Fruit fly (Drosophila melanogaster): Measurements from ENCODE around the gene drl.

The drl gene

dm6 chr2L:19208874-19209273 is 18.7 kb downstream of the drl start:
- TF ChIP-seq usp (GFP tag; optimal IDR thresholded peaks at IDR 0.05) (no peak), psq (optimal IDR thresholded peaks at IDR 0.05) (no peak), CG8478 (optimal IDR thresholded peaks at IDR 0.05) (no peak), EcR (GFP tag; optimal IDR thresholded peaks at IDR 0.05) (no peak), Dll (optimal IDR thresholded peaks at IDR 0.05) (no peak), pan (optimal IDR thresholded peaks at IDR 0.05) (no peak)

dm6 chr2L:19212401-19212800 is 22.3 kb downstream of the drl start:
- TF ChIP-seq CG8478 (optimal IDR thresholded peaks at IDR 0.05) (no peak), Dll (optimal IDR thresholded peaks at IDR 0.05) (no peak), pan (optimal IDR thresholded peaks at IDR 0.05) (no peak), EcR (GFP tag; optimal IDR thresholded peaks at IDR 0.05) (no peak), usp (GFP tag; optimal IDR thresholded peaks at IDR 0.05) (no peak), psq (optimal IDR thresholded peaks at IDR 0.05) (no peak)

- TF ChIP-seq EcR (GFP tag; optimal IDR thresholded peaks at IDR 0.05) (no peak), Dll (optimal IDR thresholded peaks at IDR 0.05) (no peak), CG8478 (optimal IDR thresholded peaks at IDR 0.05) (no peak), psq (optimal IDR thresholded peaks at IDR 0.05) (no peak), usp (GFP tag; optimal IDR thresholded peaks at IDR 0.05) (no peak), pan (optimal IDR thresholded peaks at IDR 0.05) (no peak)
Observed at dm6 chr2L:19217933-19218332, 27.8 kb downstream of the drl start.

dm6 chr2L:19219473-19219872 is 29.3 kb downstream of the drl start:
- TF ChIP-seq pan (optimal IDR thresholded peaks at IDR 0.05) (no peak), usp (GFP tag; optimal IDR thresholded peaks at IDR 0.05) (no peak), psq (optimal IDR thresholded peaks at IDR 0.05) (no peak)

- TF ChIP-seq psq (optimal IDR thresholded peaks at IDR 0.05) (no peak), usp (GFP tag; optimal IDR thresholded peaks at IDR 0.05) (no peak), CG8478 (optimal IDR thresholded peaks at IDR 0.05) (no peak), pan (optimal IDR thresholded peaks at IDR 0.05) (no peak), EcR (GFP tag; optimal IDR thresholded peaks at IDR 0.05) (no peak), Dll (optimal IDR thresholded peaks at IDR 0.05) (no peak)
Observed at dm6 chr2L:19220036-19220612, 30.0 kb downstream of the drl start.

- TF ChIP-seq usp (GFP tag; optimal IDR thresholded peaks at IDR 0.05) = no peak
- no peak for TF ChIP-seq psq (optimal IDR thresholded peaks at IDR 0.05)
- TF ChIP-seq pan (optimal IDR thresholded peaks at IDR 0.05) = no peak
- no peak for TF ChIP-seq CG8478 (optimal IDR thresholded peaks at IDR 0.05)
- no peak for TF ChIP-seq EcR (GFP tag; optimal IDR thresholded peaks at IDR 0.05)
- no peak for TF ChIP-seq Dll (optimal IDR thresholded peaks at IDR 0.05)
Observed at dm6 chr2L:19222311-19222710, 32.2 kb downstream of the drl start.

dm6 chr2L:19225984-19226914 is 36.1 kb downstream of the drl start:
- TF ChIP-seq pan (optimal IDR thresholded peaks at IDR 0.05) = peak; percentile 73
- peak in 1 of 2 experiments; percentile 55 for TF ChIP-seq EcR (GFP tag; optimal IDR thresholded peaks at IDR 0.05)
- TF ChIP-seq usp (GFP tag; optimal IDR thresholded peaks at IDR 0.05) = no peak

- no peak for TF ChIP-seq Dll (optimal IDR thresholded peaks at IDR 0.05)
- TF ChIP-seq pan (optimal IDR thresholded peaks at IDR 0.05) = no peak
- TF ChIP-seq psq (optimal IDR thresholded peaks at IDR 0.05) = no peak
- no peak for TF ChIP-seq CG8478 (optimal IDR thresholded peaks at IDR 0.05)
Observed at dm6 chr2L:19227656-19228055, 37.5 kb downstream of the drl start.

- TF ChIP-seq psq (optimal IDR thresholded peaks at IDR 0.05) (no peak), EcR (GFP tag; optimal IDR thresholded peaks at IDR 0.05) (no peak), pan (optimal IDR thresholded peaks at IDR 0.05) (no peak), usp (GFP tag; optimal IDR thresholded peaks at IDR 0.05) (no peak), Dll (optimal IDR thresholded peaks at IDR 0.05) (no peak), CG8478 (optimal IDR thresholded peaks at IDR 0.05) (no peak)
Observed at dm6 chr2L:19229059-19229458, 38.9 kb downstream of the drl start.

dm6 chr2L:19230518-19230917 is 40.4 kb downstream of the drl start:
- TF ChIP-seq EcR (GFP tag; optimal IDR thresholded peaks at IDR 0.05) (no peak), pan (optimal IDR thresholded peaks at IDR 0.05) (peak; percentile 21)

- TF ChIP-seq pan (optimal IDR thresholded peaks at IDR 0.05) (no peak), EcR (GFP tag; optimal IDR thresholded peaks at IDR 0.05) (no peak)
Observed at dm6 chr2L:19233300-19233699, 43.2 kb downstream of the drl start.

dm6 chr2L:19235120-19235519 is 45.0 kb downstream of the drl start:
- no peak for TF ChIP-seq pan (optimal IDR thresholded peaks at IDR 0.05)
- no peak for TF ChIP-seq Dll (optimal IDR thresholded peaks at IDR 0.05)
- no peak for TF ChIP-seq psq (optimal IDR thresholded peaks at IDR 0.05)
- no peak for TF ChIP-seq usp (GFP tag; optimal IDR thresholded peaks at IDR 0.05)
- no peak for TF ChIP-seq EcR (GFP tag; optimal IDR thresholded peaks at IDR 0.05)
- no peak for TF ChIP-seq CG8478 (optimal IDR thresholded peaks at IDR 0.05)
